Fruit fly (Drosophila melanogaster) whole organism, prepupa: Measurements from ENCODE around the gene Task6.
A peak's percentile ranks its signal among the peaks of the same experiment; 100 is the strongest.

Source experiments
- CG10631 ChIP-seq: fragments of 200-800 bp; sonication (Bioruptor generic); optimal IDR thresholded peaks from 2 replicates; lab custom pipeline; 2016; ENCODE audit warnings: missing biosample characterization, missing genetic modification characterization
- CG11762 ChIP-seq: fragments of 200-800 bp; sonication (Bioruptor generic); optimal IDR thresholded peaks from 3 replicates; lab custom pipeline; 2016; ENCODE audit warnings: missing biosample characterization, missing genetic modification characterization; ENCODE audit not compliant: insufficient read depth
- CG11902 ChIP-seq: fragments of 200-800 bp; sonication (Bioruptor generic); optimal IDR thresholded peaks from 3 replicates; lab custom pipeline; 2016; ENCODE audit warnings: missing biosample characterization, missing genetic modification characterization
- CG15336 ChIP-seq: fragments of 200-800 bp; sonication (Bioruptor generic); IDR thresholded peaks from 2 replicates; pipeline ENCODE4 v1.3.6; 2022; ENCODE audit warnings: missing biosample characterization, missing genetic modification characterization
- CG16779 ChIP-seq: fragments of 200-800 bp; sonication (Bioruptor generic); optimal IDR thresholded peaks from 3 replicates; lab custom pipeline; 2017; ENCODE audit warnings: missing biosample characterization, mild to moderate bottlenecking, missing genetic modification characterization
- CG3032 ChIP-seq: fragments of 200-800 bp; optimal IDR thresholded peaks from 2 replicates; lab custom pipeline; 2019; ENCODE audit warnings: missing biosample characterization, mild to moderate bottlenecking, missing genetic modification characterization, moderate library complexity
- CG31627 ChIP-seq: fragments of 200-800 bp; sonication (Bioruptor generic); optimal IDR thresholded peaks from 3 replicates; lab custom pipeline; 2016; ENCODE audit warnings: missing biosample characterization, missing genetic modification characterization
- CG34406 ChIP-seq: fragments of 200-800 bp; sonication (Bioruptor generic); optimal IDR thresholded peaks from 3 replicates; lab custom pipeline; 2016; ENCODE audit warnings: missing biosample characterization, missing genetic modification characterization
- CG3919 ChIP-seq: fragments of 200-800 bp; sonication (Bioruptor generic); optimal IDR thresholded peaks from 3 replicates; lab custom pipeline; 2016; ENCODE audit warnings: missing biosample characterization, missing genetic modification characterization
- CG6163 ChIP-seq: fragments of 200-800 bp; sonication (Bioruptor generic); IDR thresholded peaks from 3 replicates; pipeline ENCODE4 v1.3.6; 2022; ENCODE audit warnings: missing biosample characterization, missing genetic modification characterization
- CG6276 ChIP-seq: fragments of 200-800 bp; sonication (Bioruptor generic); optimal IDR thresholded peaks from 2 replicates; lab custom pipeline; 2017; ENCODE audit warnings: missing biosample characterization, mild to moderate bottlenecking, missing genetic modification characterization
- CG6808 ChIP-seq: fragments of 200-800 bp; sonication (Bioruptor generic); optimal IDR thresholded peaks from 3 replicates; lab custom pipeline; 2017; ENCODE audit warnings: missing biosample characterization, missing genetic modification characterization, mild to moderate bottlenecking, moderate library complexity, missing genetic modification reagents
- CG8119 ChIP-seq: fragments of 200-800 bp; sonication (Bioruptor generic); IDR thresholded peaks from 3 replicates; pipeline ENCODE4 v1.3.6; 2022; ENCODE audit warnings: missing biosample characterization, missing genetic modification characterization
- CG8319 ChIP-seq: fragments of 200-800 bp; sonication (Bioruptor generic); optimal IDR thresholded peaks from 3 replicates; lab custom pipeline; 2016; ENCODE audit warnings: missing biosample characterization, missing genetic modification characterization
- CG8632 ChIP-seq: fragments of 200-800 bp; sonication (Bioruptor generic); optimal IDR thresholded peaks from 3 replicates; lab custom pipeline; 2016; ENCODE audit warnings: missing biosample characterization, missing genetic modification characterization
- CG9139 ChIP-seq: fragments of 200-800 bp; sonication (Bioruptor generic); optimal IDR thresholded peaks from 3 replicates; lab custom pipeline; 2017; ENCODE audit warnings: missing biosample characterization, mild to moderate bottlenecking, missing genetic modification characterization
- Eip75B ChIP-seq: fragments of 200-800 bp; sonication (Bioruptor generic); optimal IDR thresholded peaks from 3 replicates; lab custom pipeline; 2016; ENCODE audit warnings: missing biosample characterization, missing genetic modification characterization
- Eip78C ChIP-seq: fragments of 200-800 bp; sonication (Bioruptor generic); peaks from one replicate; lab custom pipeline; 2016; ENCODE audit warnings: missing biosample characterization, missing genetic modification characterization
- Eip93F ChIP-seq: fragments of 200-800 bp; sonication (Bioruptor generic); optimal IDR thresholded peaks from 2 replicates; lab custom pipeline; 2016; ENCODE audit warnings: missing biosample characterization, mild to moderate bottlenecking, missing genetic modification characterization
- Ets21C ChIP-seq: fragments of 200-800 bp; sonication (Bioruptor generic); optimal IDR thresholded peaks from 3 replicates; lab custom pipeline; 2016; ENCODE audit warnings: missing biosample characterization, missing genetic modification characterization
- Ets96B ChIP-seq: fragments of 200-800 bp; optimal IDR thresholded peaks from 2 replicates; lab custom pipeline; 2019; ENCODE audit warnings: missing biosample characterization, mild to moderate bottlenecking, missing genetic modification characterization, moderate library complexity
- Hr38 ChIP-seq: sonication (Bioruptor generic); optimal IDR thresholded peaks from 2 replicates; lab custom pipeline; 2016; ENCODE audit warnings: missing biosample characterization, missing genetic modification characterization
- Hr39 ChIP-seq: fragments of 200-800 bp; sonication (Bioruptor generic); optimal IDR thresholded peaks from 2 replicates; lab custom pipeline; 2016; ENCODE audit warnings: missing biosample characterization, missing genetic modification characterization
- Hr4 ChIP-seq: fragments of 200-800 bp; sonication (Bioruptor generic); optimal IDR thresholded peaks from 3 replicates; lab custom pipeline; 2016; ENCODE audit warnings: missing biosample characterization, missing genetic modification characterization
- Lpt ChIP-seq: fragments of 200-800 bp; sonication (Bioruptor generic); optimal IDR thresholded peaks from 3 replicates; lab custom pipeline; 2016; ENCODE audit warnings: missing biosample characterization, missing genetic modification characterization
- Met ChIP-seq: fragments of 200-800 bp; sonication (Bioruptor generic); optimal IDR thresholded peaks from 3 replicates; lab custom pipeline; 2016; ENCODE audit warnings: missing biosample characterization, missing genetic modification characterization
- Smox ChIP-seq: fragments of 200-800 bp; sonication (Bioruptor generic); optimal IDR thresholded peaks from 3 replicates; lab custom pipeline; 2016; ENCODE audit warnings: missing biosample characterization, missing genetic modification characterization
- Sox102F ChIP-seq: fragments of 200-800 bp; sonication (Bioruptor generic); optimal IDR thresholded peaks from 2 replicates; lab custom pipeline; 2016; ENCODE audit warnings: missing biosample characterization, mild to moderate bottlenecking, missing genetic modification characterization
- Sox14 ChIP-seq: fragments of 200-800 bp; sonication (Bioruptor generic); optimal IDR thresholded peaks from 3 replicates; lab custom pipeline; 2016; ENCODE audit warnings: missing biosample characterization, missing genetic modification characterization
- Sox15 ChIP-seq: fragments of 200-800 bp; sonication (Bioruptor generic); optimal IDR thresholded peaks from 3 replicates; lab custom pipeline; 2016; ENCODE audit warnings: missing biosample characterization, missing genetic modification characterization
- acj6 ChIP-seq: fragments of 200-800 bp; sonication (Bioruptor generic); optimal IDR thresholded peaks from 3 replicates; lab custom pipeline; 2016; ENCODE audit warnings: missing biosample characterization, missing genetic modification characterization
- cyc ChIP-seq: fragments of 200-800 bp; sonication (Bioruptor generic); optimal IDR thresholded peaks from 3 replicates; lab custom pipeline; 2016; ENCODE audit warnings: missing biosample characterization, missing genetic modification characterization
- dac ChIP-seq: fragments of 200-800 bp; sonication (Bioruptor generic); optimal IDR thresholded peaks from 2 replicates; lab custom pipeline; 2017; ENCODE audit warnings: missing biosample characterization, mild to moderate bottlenecking, missing genetic modification characterization
- dsx ChIP-seq: fragments of 200-800 bp; optimal IDR thresholded peaks from 3 replicates; lab custom pipeline; 2019; ENCODE audit warnings: missing biosample characterization, mild to moderate bottlenecking, missing genetic modification characterization, moderate library complexity; ENCODE audit not compliant: poor library complexity, severe bottlenecking
- eg ChIP-seq: fragments of 200-800 bp; sonication (Bioruptor generic); IDR thresholded peaks from 3 replicates; pipeline ENCODE4 v1.3.6; 2022; ENCODE audit warnings: missing biosample characterization, missing genetic modification characterization
- esn ChIP-seq: fragments of 200-800 bp; sonication (Bioruptor generic); optimal IDR thresholded peaks from 2 replicates; lab custom pipeline; 2016; ENCODE audit warnings: missing biosample characterization, mild to moderate bottlenecking, missing genetic modification characterization, moderate library complexity
- fd59A ChIP-seq: fragments of 200-800 bp; sonication (Bioruptor generic); optimal IDR thresholded peaks from 2 replicates; lab custom pipeline; 2017; ENCODE audit warnings: missing biosample characterization, mild to moderate bottlenecking, missing genetic modification characterization, missing genetic modification reagents
- fd85E ChIP-seq: fragments of 200-800 bp; sonication (Bioruptor generic); optimal IDR thresholded peaks from 3 replicates; lab custom pipeline; 2016; ENCODE audit warnings: missing biosample characterization, missing genetic modification characterization
- fkh ChIP-seq: fragments of 200-800 bp; sonication (Bioruptor generic); optimal IDR thresholded peaks from 3 replicates; lab custom pipeline; 2017; ENCODE audit warnings: missing biosample characterization, mild to moderate bottlenecking, missing genetic modification characterization, moderate library complexity
- lz ChIP-seq: fragments of 200-800 bp; sonication (Bioruptor generic); optimal IDR thresholded peaks from 3 replicates; lab custom pipeline; 2016; ENCODE audit warnings: missing biosample characterization, missing genetic modification characterization
- pdm3 ChIP-seq: fragments of 200-800 bp; sonication (Bioruptor generic); optimal IDR thresholded peaks from 3 replicates; lab custom pipeline; 2016; ENCODE audit warnings: missing biosample characterization, missing genetic modification characterization
- salr ChIP-seq, 2 experiments: fragments of 200-800 bp; sonication (Bioruptor generic); optimal IDR thresholded peaks; 3 replicates each; lab custom pipeline; 2016 to 2018; ENCODE audit warnings: missing biosample characterization in 2 of 2, missing genetic modification characterization in 2 of 2, mild to moderate bottlenecking in 1 of 2
- spab ChIP-seq: fragments of 200-800 bp; sonication (Bioruptor generic); optimal IDR thresholded peaks from 2 replicates; lab custom pipeline; 2017; ENCODE audit warnings: missing biosample characterization, mild to moderate bottlenecking, missing genetic modification characterization, missing genetic modification reagents
- ss ChIP-seq, 2 experiments: fragments of 200-800 bp; sonication (Bioruptor generic); optimal IDR thresholded peaks; 2 replicates in 1 of 2; 3 replicates in 1 of 2; lab custom pipeline; 2017 to 2018; ENCODE audit warnings: mild to moderate bottlenecking in 2 of 2, missing biosample characterization in 2 of 2, missing genetic modification characterization in 2 of 2, moderate library complexity in 1 of 2
- svp ChIP-seq: fragments of 200-800 bp; sonication (Bioruptor generic); peaks from one replicate; lab custom pipeline; 2016; ENCODE audit warnings: missing biosample characterization, missing genetic modification characterization
- topi ChIP-seq: fragments of 200-800 bp; sonication (Bioruptor generic); optimal IDR thresholded peaks from 3 replicates; lab custom pipeline; 2016; ENCODE audit warnings: missing biosample characterization, missing genetic modification characterization
- vri ChIP-seq: fragments of 200-800 bp; sonication (Bioruptor generic); optimal IDR thresholded peaks from 3 replicates; lab custom pipeline; 2016; ENCODE audit warnings: missing biosample characterization, mild to moderate bottlenecking, missing genetic modification characterization

Gene Task6

dm6 chr3R:13716827-13717226, 42.5 kb upstream of the Task6 start (continued):
- peak; percentile 70 for TF ChIP-seq esn (GFP tag; lab: Kevin White, UChicago)
- TF ChIP-seq Lpt = peak; percentile 86
- TF ChIP-seq dac (GFP tag; lab: Kevin White, UChicago) = peak; percentile 88
- TF ChIP-seq Ets96B = peak; percentile 64
- peak; percentile 40 for TF ChIP-seq Sox15
- peak; percentile 87 for TF ChIP-seq CG6276 (GFP tag; lab: Kevin White, UChicago)
- peak; percentile 84 for TF ChIP-seq CG10631 (GFP tag; lab: Kevin White, UChicago)
- peak; percentile 57 for TF ChIP-seq CG31627 (GFP tag; lab: Kevin White, UChicago)
- peak; percentile 63 for TF ChIP-seq cyc (GFP tag; lab: Kevin White, UChicago)
- peak; percentile 66 for TF ChIP-seq fd59A (GFP tag; lab: Kevin White, UChicago)
- TF ChIP-seq fd85E (GFP tag; lab: Kevin White, UChicago) = peak; percentile 4

DNA sequence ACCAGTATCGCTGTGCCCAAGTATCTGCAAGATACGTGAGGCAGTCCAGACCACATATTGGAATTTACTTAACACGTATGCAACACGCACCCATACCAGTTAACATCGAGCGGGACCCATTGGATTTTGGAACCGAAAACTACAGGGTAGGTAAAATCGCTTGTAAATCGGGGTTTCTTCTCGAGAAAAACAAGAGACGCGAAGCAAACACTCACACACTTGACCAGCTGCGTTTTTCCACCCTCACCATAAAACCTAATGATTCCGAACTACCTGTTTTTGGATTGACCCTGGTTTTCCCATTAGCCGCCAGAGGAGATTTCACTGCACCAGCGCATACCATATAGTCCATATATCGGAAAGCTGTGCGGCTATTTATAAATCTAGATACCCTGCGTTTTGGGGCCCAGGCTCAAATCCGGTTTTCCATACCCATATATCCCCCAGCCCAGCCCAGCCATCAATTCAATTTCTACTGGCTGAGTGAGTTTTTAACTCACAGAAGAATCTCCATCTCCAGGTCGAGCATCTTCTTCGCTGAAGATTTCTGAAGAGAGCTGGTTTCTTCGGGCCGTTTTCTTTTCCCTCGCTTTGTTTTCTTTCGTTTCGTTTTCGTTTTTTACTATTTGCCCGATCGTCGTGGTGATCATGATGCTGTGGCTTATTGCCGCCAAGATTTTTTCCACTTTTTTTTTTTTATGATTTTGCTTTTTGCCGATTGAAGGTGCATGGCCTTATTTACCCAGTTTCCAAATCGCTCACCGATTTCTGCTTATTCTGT, 41.5 kb upstream of the Task6 start:
- TF ChIP-seq ss (GFP tag; optimal IDR thresholded peaks at IDR 0.05; lab: Kevin White, UChicago) (peak; percentile 67 to 77), Sox102F (GFP tag; lab: Kevin White, UChicago) (no peak), CG9139 (GFP tag; lab: Kevin White, UChicago) (peak; percentile 66), Ets21C (GFP tag; lab: Kevin White, UChicago) (no peak), vri (GFP tag; lab: Kevin White, UChicago) (no peak), dac (GFP tag; lab: Kevin White, UChicago) (no peak), pdm3 (GFP tag; lab: Kevin White, UChicago) (no peak), salr (GFP tag; optimal IDR thresholded peaks at IDR 0.05; lab: Kevin White, UChicago) (peak in 1 of 2 experiments; percentile 1), Eip75B (peak; percentile 21), cyc (GFP tag; lab: Kevin White, UChicago) (no peak), svp (GFP tag; lab: Kevin White, UChicago) (no peak), lz (GFP tag; lab: Kevin White, UChicago) (no peak), CG8319 (GFP tag; lab: Kevin White, UChicago) (no peak), Eip93F (GFP tag; lab: Kevin White, UChicago) (no peak), CG8119 (GFP tag; lab: Robert Waterston, UW) (peak; percentile 21; the same call in 1 of the 3 replicates), CG10631 (GFP tag; lab: Kevin White, UChicago) (no peak), CG3919 (GFP tag; lab: Kevin White, UChicago) (no peak), Eip78C (GFP tag; lab: Kevin White, UChicago) (peak; percentile 19), topi (no peak), CG16779 (tag; lab: Kevin White, UChicago) (peak; percentile 26), CG31627 (GFP tag; lab: Kevin White, UChicago) (no peak), CG6163 (GFP tag; lab: Robert Waterston, UW) (peak; percentile 63; the same call in 1 of the 3 replicates), CG34406 (no peak), dsx (GFP tag; lab: Kevin White, UChicago) (peak; percentile 55), spab (GFP tag; lab: Kevin White, UChicago) (peak; percentile 54), CG11902 (GFP tag; lab: Kevin White, UChicago) (no peak), CG6276 (GFP tag; lab: Kevin White, UChicago) (no peak), Sox14 (GFP tag; lab: Kevin White, UChicago) (no peak), CG6808 (peak; percentile 81), CG3032 (tag; lab: Kevin White, UChicago) (peak; percentile 29), Hr4 (no peak), fkh (no peak), fd59A (GFP tag; lab: Kevin White, UChicago) (no peak), Lpt (peak; percentile 6), Hr39 (GFP tag; lab: Kevin White, UChicago) (no peak), CG8632 (no peak), Hr38 (GFP tag; lab: Kevin White, UChicago) (no peak), CG11762 (GFP tag; lab: Kevin White, UChicago) (no peak), CG15336 (GFP tag; lab: Robert Waterston, UW) (no peak), Ets96B (peak; percentile 38), acj6 (GFP tag; lab: Kevin White, UChicago) (no peak), eg (GFP tag; lab: Robert Waterston, UW) (peak; percentile 45; the same call in 1 of the 3 replicates), Met (GFP tag; lab: Kevin White, UChicago) (peak; percentile 5), Smox (GFP tag; lab: Kevin White, UChicago) (no peak)
